Fruit fly (Drosophila melanogaster) whole organism, embryonic: Measurements from ENCODE around the gene CG34347.

Source experiments
- Awh ChIP-seq: fragments of 200-800 bp; sonication (Bioruptor generic); IDR thresholded peaks from 2 replicates; pipeline ENCODE4, ENCODE4 v1.3.6; 2022; ENCODE audit warnings: missing biosample characterization, missing genetic modification characterization
- Blimp-1 ChIP-seq: fragments of 200-800 bp; sonication (Bioruptor generic); optimal IDR thresholded peaks from 3 replicates; lab custom pipeline; 2018; ENCODE audit warnings: missing biosample characterization, missing genetic modification characterization, mild to moderate bottlenecking, moderate library complexity, missing genetic modification reagents
- CG10267 ChIP-seq: fragments of 200-800 bp; sonication (Bioruptor generic); optimal IDR thresholded peaks from 2 replicates; lab custom pipeline; 2018; ENCODE audit warnings: missing biosample characterization, mild to moderate bottlenecking, missing genetic modification characterization, moderate library complexity
- CG10543 ChIP-seq: fragments of 200-800 bp; sonication (Bioruptor generic); optimal IDR thresholded peaks from 3 replicates; lab custom pipeline; 2017; ENCODE audit warnings: missing biosample characterization, mild to moderate bottlenecking, missing genetic modification characterization, moderate library complexity
- CG11093 ChIP-seq: fragments of 200-800 bp; sonication (Bioruptor generic); IDR thresholded peaks from 3 replicates; pipeline ENCODE4 v1.3.6; 2022; ENCODE audit warnings: missing biosample characterization, missing genetic modification characterization
- CG12744 ChIP-seq: fragments of 200-800 bp; sonication (Bioruptor generic); optimal IDR thresholded peaks from 2 replicates; lab custom pipeline; 2016; ENCODE audit warnings: missing biosample characterization, missing genetic modification characterization
- CG1603 ChIP-seq: fragments of 200-800 bp; sonication (Bioruptor generic); optimal IDR thresholded peaks from 2 replicates; lab custom pipeline; 2019; ENCODE audit warnings: missing biosample characterization, mild to moderate bottlenecking, missing genetic modification characterization, moderate library complexity
- CG16815 ChIP-seq: fragments of 200-800 bp; sonication (Bioruptor generic); optimal IDR thresholded peaks from 3 replicates; lab custom pipeline; 2017; ENCODE audit warnings: missing biosample characterization, mild to moderate bottlenecking, missing genetic modification characterization
- CG17186 ChIP-seq: fragments of 200-800 bp; sonication (Bioruptor generic); optimal IDR thresholded peaks from 3 replicates; lab custom pipeline; 2017; ENCODE audit warnings: missing biosample characterization, missing genetic modification reagents, missing genetic modification characterization
- CG4328 ChIP-seq: fragments of 200-800 bp; sonication (Bioruptor generic); optimal IDR thresholded peaks from 3 replicates; lab custom pipeline; 2017; ENCODE audit warnings: missing biosample characterization, missing genetic modification reagents, missing genetic modification characterization
- CG4707 ChIP-seq: fragments of 200-800 bp; sonication (Bioruptor generic); optimal IDR thresholded peaks from 2 replicates; lab custom pipeline; 2018; ENCODE audit warnings: missing biosample characterization, mild to moderate bottlenecking, missing genetic modification characterization, moderate library complexity
- CG4730 ChIP-seq: fragments of 200-800 bp; sonication (Bioruptor generic); IDR thresholded peaks from 2 replicates; pipeline ENCODE4 v1.3.6; 2022; ENCODE audit warnings: missing biosample characterization, missing genetic modification characterization
- CG5180 ChIP-seq: fragments of 200-800 bp; sonication (Bioruptor generic); optimal IDR thresholded peaks from 3 replicates; lab custom pipeline; 2017; ENCODE audit warnings: missing biosample characterization, missing genetic modification characterization, mild to moderate bottlenecking, moderate library complexity, missing genetic modification reagents
- CG5953 ChIP-seq: fragments of 200-800 bp; sonication (Bioruptor generic); IDR thresholded peaks from 2 replicates; pipeline ENCODE4 v1.3.6; 2022; ENCODE audit warnings: missing biosample characterization, missing genetic modification characterization
- CG6813 ChIP-seq: fragments of 200-800 bp; sonication (Bioruptor generic); optimal IDR thresholded peaks from 2 replicates; lab custom pipeline; 2017; ENCODE audit warnings: missing biosample characterization, missing genetic modification characterization, mild to moderate bottlenecking, moderate library complexity, missing genetic modification reagents
- CG7963 ChIP-seq: fragments of 200-800 bp; sonication (Bioruptor generic); IDR thresholded peaks from 3 replicates; pipeline ENCODE4 v1.3.6; 2022; ENCODE audit warnings: missing biosample characterization, missing genetic modification characterization; ENCODE audit not compliant: partially characterized antibody
- CG8388 ChIP-seq: fragments of 200-800 bp; sonication (Bioruptor generic); optimal IDR thresholded peaks from 2 replicates; lab custom pipeline; 2019; ENCODE audit warnings: missing biosample characterization, mild to moderate bottlenecking, missing genetic modification characterization, moderate library complexity
- CG9797 ChIP-seq: fragments of 200-800 bp; sonication (Bioruptor generic); optimal IDR thresholded peaks from 3 replicates; lab custom pipeline; 2018; ENCODE audit warnings: missing biosample characterization, mild to moderate bottlenecking, missing genetic modification characterization
- E2f2 ChIP-seq: fragments of 200-800 bp; sonication (Bioruptor generic); IDR thresholded peaks from 2 replicates; pipeline ENCODE4 v1.3.6; 2022; ENCODE audit warnings: missing biosample characterization, missing genetic modification characterization
- Fer1 ChIP-seq: fragments of 200-800 bp; sonication (Bioruptor generic); optimal IDR thresholded peaks from 2 replicates; lab custom pipeline; 2017; ENCODE audit warnings: missing biosample characterization, mild to moderate bottlenecking, missing genetic modification characterization
- HLHmδ ChIP-seq: fragments of 200-800 bp; sonication (Bioruptor generic); optimal IDR thresholded peaks from 2 replicates; lab custom pipeline; 2018; ENCODE audit warnings: missing biosample characterization, mild to moderate bottlenecking, missing genetic modification characterization, moderate library complexity
- Hmr ChIP-seq: fragments of 200-800 bp; sonication (Bioruptor generic); optimal IDR thresholded peaks from 3 replicates; lab custom pipeline; 2017; ENCODE audit warnings: mild to moderate bottlenecking, missing biosample characterization, missing genetic modification reagents, missing genetic modification characterization
- MESR4 ChIP-seq: fragments of 200-800 bp; sonication (Bioruptor generic); optimal IDR thresholded peaks from 2 replicates; lab custom pipeline; 2018; ENCODE audit warnings: missing biosample characterization, mild to moderate bottlenecking, missing genetic modification characterization, moderate library complexity
- Mrtf ChIP-seq: fragments of 200-800 bp; sonication (Bioruptor generic); IDR thresholded peaks from 3 replicates; pipeline ENCODE4 v1.3.6; 2022; ENCODE audit warnings: missing biosample characterization, missing genetic modification characterization
- Myb ChIP-seq: fragments of 200-800 bp; sonication (Bioruptor generic); optimal IDR thresholded peaks from 2 replicates; lab custom pipeline; 2016; ENCODE audit warnings: missing biosample characterization, missing genetic modification characterization
- NFAT ChIP-seq: fragments of 200-800 bp; sonication (Bioruptor generic); IDR thresholded peaks from 2 replicates; pipeline ENCODE4 v1.3.6; 2022; ENCODE audit warnings: missing biosample characterization, missing genetic modification characterization
- Nf-YA ChIP-seq: fragments of 200-800 bp; sonication (Bioruptor generic); IDR thresholded peaks from 2 replicates; pipeline ENCODE4 v1.3.6; 2022; ENCODE audit warnings: missing biosample characterization, missing genetic modification characterization
- Six4 ChIP-seq: fragments of 200-800 bp; sonication (Bioruptor generic); optimal IDR thresholded peaks from 2 replicates; lab custom pipeline; 2016; ENCODE audit warnings: missing biosample characterization, missing genetic modification characterization
- Ssrp ChIP-seq: fragments of 200-800 bp; sonication (Bioruptor generic); optimal IDR thresholded peaks from 2 replicates; lab custom pipeline; 2018; ENCODE audit warnings: missing biosample characterization, mild to moderate bottlenecking, missing genetic modification characterization, moderate library complexity
- TFAM ChIP-seq: fragments of 200-800 bp; sonication (Bioruptor generic); optimal IDR thresholded peaks from 2 replicates; lab custom pipeline; 2017; ENCODE audit warnings: missing biosample characterization, missing genetic modification characterization, inconsistent platforms
- Taf1 ChIP-seq: fragments of 200-800 bp; sonication (Bioruptor generic); IDR thresholded peaks from 2 replicates; pipeline ENCODE4 v1.3.6; 2022; ENCODE audit warnings: missing biosample characterization, missing genetic modification characterization
- Trl ChIP-seq, 3 experiments: fragments of >200 bp in 2 of 3; fragments of 200-800 bp in 1 of 3; sonication (Bioruptor generic) in 1 of 3; optimal IDR thresholded peaks; 2 replicates in 1 of 3; 3 replicates in 2 of 3; lab custom pipeline; 2016 to 2017; ENCODE audit warnings: missing biosample characterization in 1 of 3, missing genetic modification characterization in 1 of 3
- cato ChIP-seq: fragments of 200-800 bp; sonication (Bioruptor generic); optimal IDR thresholded peaks from 2 replicates; lab custom pipeline; 2016; ENCODE audit warnings: missing biosample characterization, missing genetic modification characterization, borderline replicate concordance
- chinmo ChIP-seq: fragments of 200-800 bp; sonication (Bioruptor generic); IDR thresholded peaks from 4 replicates; pipeline ENCODE4 v1.3.6; 2022; ENCODE audit warnings: missing biosample characterization, missing genetic modification characterization; ENCODE audit not compliant: partially characterized antibody
- ci ChIP-seq: fragments of 200-800 bp; sonication (Bioruptor generic); IDR thresholded peaks from 3 replicates; pipeline ENCODE4 v1.3.6; 2022; ENCODE audit warnings: missing biosample characterization, missing genetic modification characterization
- ems ChIP-seq: fragments of 200-800 bp; sonication (Bioruptor generic); optimal IDR thresholded peaks from 3 replicates; lab custom pipeline; 2016; ENCODE audit warnings: missing biosample characterization, missing genetic modification characterization
- ewg ChIP-seq: fragments of 200-800 bp; sonication (Bioruptor generic); optimal IDR thresholded peaks from 3 replicates; lab custom pipeline; 2017; ENCODE audit warnings: mild to moderate bottlenecking, missing biosample characterization, missing genetic modification reagents, missing genetic modification characterization
- gce ChIP-seq: fragments of 200-800 bp; sonication (Bioruptor generic); IDR thresholded peaks from 3 replicates; pipeline ENCODE4 v1.3.6; 2022; ENCODE audit warnings: missing biosample characterization, missing genetic modification characterization
- gcm ChIP-seq: fragments of 200-800 bp; sonication (Bioruptor generic); optimal IDR thresholded peaks from 2 replicates; lab custom pipeline; 2019; ENCODE audit warnings: missing biosample characterization, mild to moderate bottlenecking, missing genetic modification characterization, moderate library complexity
- grau ChIP-seq: fragments of 200-800 bp; optimal IDR thresholded peaks from 3 replicates; lab custom pipeline; 2019; ENCODE audit warnings: missing biosample characterization, mild to moderate bottlenecking, missing genetic modification characterization, moderate library complexity
- grn ChIP-seq: fragments of 200-800 bp; sonication (Bioruptor generic); optimal IDR thresholded peaks from 3 replicates; lab custom pipeline; 2017; ENCODE audit warnings: missing biosample characterization, missing genetic modification characterization
- gsb ChIP-seq: fragments of 200-800 bp; sonication (Bioruptor generic); IDR thresholded peaks from 2 replicates; pipeline ENCODE4 v1.3.6; 2022; ENCODE audit warnings: missing biosample characterization, missing genetic modification characterization
- lola ChIP-seq, 3 experiments: fragments of >200 bp in 2 of 3; fragments of 200-800 bp in 1 of 3; sonication (Bioruptor generic) in 1 of 3; optimal IDR thresholded peaks; 2 replicates each; lab custom pipeline; 2017 to 2019; ENCODE audit warnings: missing biosample characterization in 3 of 3, missing genetic modification characterization in 3 of 3, mild to moderate bottlenecking in 1 of 3, moderate library complexity in 1 of 3
- mirr ChIP-seq: fragments of 200-800 bp; sonication (Bioruptor generic); optimal IDR thresholded peaks from 3 replicates; lab custom pipeline; 2018; ENCODE audit warnings: missing biosample characterization, mild to moderate bottlenecking, missing genetic modification characterization
- pho ChIP-seq: fragments of 200-800 bp; sonication (Bioruptor generic); optimal IDR thresholded peaks from 2 replicates; lab custom pipeline; 2016; ENCODE audit warnings: missing biosample characterization, missing genetic modification characterization
- stwl ChIP-seq: fragments of 200-800 bp; sonication (Bioruptor generic); optimal IDR thresholded peaks from 3 replicates; lab custom pipeline; 2018; ENCODE audit warnings: missing biosample characterization, mild to moderate bottlenecking, missing genetic modification characterization, moderate library complexity
- vfl ChIP-seq: fragments of 200-800 bp; sonication (Bioruptor generic); optimal IDR thresholded peaks from 2 replicates; lab custom pipeline; 2016; ENCODE audit warnings: missing biosample characterization, missing genetic modification characterization
- wor ChIP-seq: fragments of 200-800 bp; sonication (Bioruptor generic); IDR thresholded peaks from 2 replicates; pipeline ENCODE4 v1.3.6; 2022; ENCODE audit warnings: missing biosample characterization, missing genetic modification characterization
- z ChIP-seq: fragments of 200-800 bp; sonication (Bioruptor generic); IDR thresholded peaks from 3 replicates; pipeline ENCODE4 v1.3.6; 2022; ENCODE audit warnings: missing biosample characterization, missing genetic modification characterization

CG34347 gene

dm6 chr3R:31310883-31311397 lies at the start of gene CG34347 (continued):
- 0 out of 2 replicates have a peak, but pooled peaks have one; percentile 18 for TF ChIP-seq gsb (GFP tag; lab: Robert Waterston, UW)
- TF ChIP-seq stwl, result peak; percentile 9
- TF ChIP-seq CG7963, result no peak
- TF ChIP-seq Awh (GFP tag; lab: Robert Waterston, UW), result peak; percentile 57; the same call in 1 of the 2 replicates
- no peak for TF ChIP-seq Nf-YA (GFP tag; lab: Robert Waterston, UW)
- TF ChIP-seq HLHmδ (GFP tag; lab: Kevin White, UChicago), result peak; percentile 85
- peak; percentile 59; the same call in 1 of the 4 replicates for TF ChIP-seq chinmo (GFP tag; lab: Robert Waterston, UW)
- TF ChIP-seq Myb (GFP tag; lab: Kevin White, UChicago), result no peak
- peak; percentile 1 for TF ChIP-seq Hmr (GFP tag; lab: Kevin White, UChicago)
- TF ChIP-seq CG4730 (GFP tag; lab: Robert Waterston, UW), result no peak
- TF ChIP-seq Blimp-1 (GFP tag; lab: Kevin White, UChicago), result no peak
- no peak for TF ChIP-seq grau (tag; lab: Kevin White, UChicago)
- peak; percentile 2 for TF ChIP-seq CG10543 (GFP tag; lab: Kevin White, UChicago)
- TF ChIP-seq ci, result peak; percentile 82; the same call in 2 of the 3 replicates
- TF ChIP-seq vfl (GFP tag; lab: Kevin White, UChicago), result no peak
- TF ChIP-seq CG9797 (GFP tag; lab: Kevin White, UChicago), result no peak
- TF ChIP-seq CG8388 (GFP tag; lab: Kevin White, UChicago), result no peak
- no peak for TF ChIP-seq ewg
- TF ChIP-seq NFAT (GFP tag; lab: Robert Waterston, UW), result peak; percentile 42; the same call in 1 of the 2 replicates
- no peak for TF ChIP-seq CG12744
- no peak for TF ChIP-seq CG11093
- no peak for TF ChIP-seq CG10267 (tag; lab: Kevin White, UChicago)
- no peak for TF ChIP-seq CG4328 (GFP tag; lab: Kevin White, UChicago)
- TF ChIP-seq CG6813 (GFP tag; lab: Kevin White, UChicago), result no peak
- TF ChIP-seq cato (GFP tag; lab: Kevin White, UChicago), result no peak
- no peak for TF ChIP-seq E2f2 (GFP tag; lab: Robert Waterston, UW)
- TF ChIP-seq Mrtf (GFP tag; lab: Robert Waterston, UW), result no peak
- peak; percentile 77; the same call in 1 of the 3 replicates for TF ChIP-seq gce
- TF ChIP-seq MESR4 (GFP tag; lab: Kevin White, UChicago), result no peak
- TF ChIP-seq gcm, result no peak
- TF ChIP-seq CG16815 (GFP tag; lab: Kevin White, UChicago), result no peak
- TF ChIP-seq Six4 (GFP tag; lab: Kevin White, UChicago), result no peak
- TF ChIP-seq pho, result no peak
- TF ChIP-seq wor (GFP tag; lab: Robert Waterston, UW), result no peak
- no peak for TF ChIP-seq CG5953 (GFP tag; lab: Robert Waterston, UW)
- no peak for TF ChIP-seq ems (GFP tag; lab: Kevin White, UChicago)
- TF ChIP-seq CG4707 (GFP tag; lab: Kevin White, UChicago), result no peak
- no peak for TF ChIP-seq lola (GFP tag; optimal IDR thresholded peaks at IDR 0.05; lab: Kevin White, UChicago)
- TF ChIP-seq grn (GFP tag; lab: Kevin White, UChicago), result no peak
- TF ChIP-seq Taf1, result no peak
- peak; percentile 74 to 81 for TF ChIP-seq Trl (optimal IDR thresholded peaks at IDR 0.05; lab: Kevin White, UChicago)
- TF ChIP-seq Trl (GFP tag; optimal IDR thresholded peaks at IDR 0.05; lab: Kevin White, UChicago), result peak; percentile 6
- peak; percentile 57 for TF ChIP-seq CG5180 (GFP tag; lab: Kevin White, UChicago)
- 0 out of 3 replicates have a peak, but pooled peaks have one; percentile 22 for TF ChIP-seq z (GFP tag; lab: Robert Waterston, UW)
- peak; percentile 38 for TF ChIP-seq mirr (GFP tag; lab: Kevin White, UChicago)
- TF ChIP-seq Ssrp, result no peak
- TF ChIP-seq TFAM (GFP tag; lab: Kevin White, UChicago), result no peak
- peak; percentile 33 for TF ChIP-seq Fer1
- no peak for TF ChIP-seq CG17186
- TF ChIP-seq CG1603 (tag; lab: Kevin White, UChicago), result no peak
